Worm (Caenorhabditis elegans) whole organism, L1 larva: ENCODE data around the gene B0361.9.

Source experiments
- C16A3.4 ChIP-seq: fragments of 150-350 bp; optimal IDR thresholded peaks from 2 replicates; lab custom pipeline; 2014; ENCODE audit warnings: missing biosample characterization, missing genetic modification characterization
- blmp-1 ChIP-seq: fragments of 150-350 bp; optimal IDR thresholded peaks from 2 replicates; lab custom pipeline; 2014; ENCODE audit warnings: missing biosample characterization, missing genetic modification characterization
- ceh-82 ChIP-seq, 3 experiments: fragments of 150-350 bp in 1 of 3; sonication (generic microtip) in 2 of 3; optimal IDR thresholded peaks; 2 replicates each; lab custom pipeline; 2014 to 2017; ENCODE audit warnings: missing biosample characterization in 3 of 3, missing genetic modification characterization in 3 of 3
- ceh-88 ChIP-seq: fragments of 200-800 bp; sonication (Bioruptor generic); IDR thresholded peaks from 2 replicates; pipeline ENCODE4 v1.3.6; 2022; ENCODE audit warnings: missing genetic modification characterization, missing compliant biosample characterization
- mep-1 ChIP-seq: fragments of 150-350 bp; optimal IDR thresholded peaks from 2 replicates; lab custom pipeline; 2014; ENCODE audit warnings: missing biosample characterization, missing genetic modification characterization
- nhr-12 ChIP-seq: sonication (generic microtip); optimal IDR thresholded peaks from 2 replicates; lab custom pipeline; 2017; ENCODE audit warnings: missing biosample characterization, missing genetic modification characterization
- unc-62 ChIP-seq: fragments of 150-350 bp; optimal IDR thresholded peaks from 2 replicates; lab custom pipeline; 2014; ENCODE audit warnings: missing biosample characterization, missing genetic modification reagents, missing genetic modification characterization

ce11 chrIII:7299466-7299865 is at the start of gene B0361.9, which contains the start of gene B0361.14:
- TF ChIP-seq unc-62 (GFP tag; lab: Kevin White, UChicago) = no peak
- no peak for TF ChIP-seq C16A3.4
- peak; percentile 94 for TF ChIP-seq blmp-1 (tag; lab: Kevin White, UChicago)
- no peak for TF ChIP-seq ceh-82 (tag; optimal IDR thresholded peaks at IDR 0.05; lab: Kevin White, UChicago)
- TF ChIP-seq nhr-12 (tag; lab: Kevin White, UChicago) = no peak
- TF ChIP-seq mep-1 (tag; lab: Kevin White, UChicago) = peak; percentile 1
- no peak for TF ChIP-seq ceh-88 (GFP tag; lab: Robert Waterston, UW)
